Worm (Caenorhabditis elegans) whole organism, late embryonic: ENCODE results near the gene srh-301.

Source experiments
- ceh-24 ChIP-seq: sonication (generic microtip); optimal IDR thresholded peaks from 2 replicates; lab custom pipeline; 2016; ENCODE audit warnings: mild to moderate bottlenecking, missing genetic modification characterization, missing compliant biosample characterization
- ceh-34 ChIP-seq: sonication (generic microtip); optimal IDR thresholded peaks from 2 replicates; lab custom pipeline; 2016; ENCODE audit warnings: mild to moderate bottlenecking, missing genetic modification characterization, missing compliant biosample characterization
- elt-2 ChIP-seq: sonication (generic microtip); optimal IDR thresholded peaks from 2 replicates; lab custom pipeline; 2016; ENCODE audit warnings: missing genetic modification reagents, missing genetic modification characterization, missing compliant biosample characterization
- gmeb-2 ChIP-seq: sonication (generic microtip); optimal IDR thresholded peaks from 2 replicates; lab custom pipeline; 2016; ENCODE audit warnings: missing genetic modification characterization, inconsistent platforms, missing compliant biosample characterization
- hlh-6 ChIP-seq: sonication (generic microtip); optimal IDR thresholded peaks from 2 replicates; lab custom pipeline; 2016; ENCODE audit warnings: missing genotype, missing genetic modification characterization, missing compliant biosample characterization
- lin-11 ChIP-seq: fragments of 200-800 bp; sonication (Bioruptor generic); optimal IDR thresholded peaks from 2 replicates; lab custom pipeline; 2018; ENCODE audit warnings: mild to moderate bottlenecking, missing genetic modification characterization, missing compliant biosample characterization
- nhr-11 ChIP-seq: fragments of 150-350 bp; optimal IDR thresholded peaks from 2 replicates; lab custom pipeline; 2014; ENCODE audit warnings: missing biosample characterization, missing genetic modification characterization
- pag-3 ChIP-seq: sonication (generic microtip); optimal IDR thresholded peaks from 2 replicates; lab custom pipeline; 2016; ENCODE audit warnings: missing compliant biosample characterization, missing genetic modification characterization, borderline replicate concordance
- pros-1 ChIP-seq: fragments of 150-350 bp; optimal IDR thresholded peaks from 2 replicates; lab custom pipeline; 2014; ENCODE audit warnings: missing biosample characterization, missing genetic modification reagents, missing genetic modification characterization

DNA sequence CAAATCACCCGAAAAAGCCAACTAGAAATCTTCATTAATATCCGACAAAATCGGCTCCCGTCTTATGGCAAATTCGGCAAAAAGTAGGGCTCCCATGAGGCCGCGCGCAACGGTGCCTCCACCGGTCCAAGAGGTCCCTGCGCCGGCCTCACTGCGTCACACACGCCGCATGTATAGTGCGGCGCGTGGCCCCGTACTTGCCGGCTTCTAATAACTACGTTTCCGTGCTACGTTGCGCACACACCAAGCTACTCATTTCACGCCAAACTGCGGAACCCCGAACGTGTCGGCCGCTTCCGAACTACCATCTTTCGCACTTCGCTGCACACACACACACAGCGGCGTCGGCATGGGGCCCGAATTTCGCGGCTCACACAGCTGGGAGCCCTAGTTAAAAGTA lies 5.0 kb upstream of the srh-301 start:
- TF ChIP-seq ceh-24 (tag; lab: Kevin White, UChicago) (no peak), lin-11 (tag; lab: Kevin White, UChicago) (no peak), hlh-6 (tag; lab: Kevin White, UChicago) (no peak), elt-2 (tag; lab: Kevin White, UChicago) (no peak), ceh-34 (tag; lab: Kevin White, UChicago) (no peak), nhr-11 (tag; lab: Kevin White, UChicago) (no peak), pag-3 (no peak), gmeb-2 (tag; lab: Kevin White, UChicago) (no peak), pros-1 (tag; lab: Kevin White, UChicago) (no peak)
